Worm (Caenorhabditis elegans) whole organism, L1 larva: Measurements from ENCODE around the gene B0507.7.

Source experiments
- C04F5.9 ChIP-seq: sonication (generic microtip); optimal IDR thresholded peaks from 2 replicates; lab custom pipeline; 2016; ENCODE audit warnings: missing genetic modification characterization, missing compliant biosample characterization
- Y116A8C.19 ChIP-seq: sonication (generic microtip); optimal IDR thresholded peaks from 2 replicates; lab custom pipeline; 2016; ENCODE audit warnings: missing compliant biosample characterization, missing genetic modification characterization, borderline replicate concordance
- aha-1 ChIP-seq: fragments of 150-350 bp; optimal IDR thresholded peaks from 2 replicates; lab custom pipeline; 2014; ENCODE audit warnings: missing biosample characterization, missing genetic modification characterization
- alr-1 ChIP-seq: fragments of 200-800 bp; sonication (Bioruptor generic); optimal IDR thresholded peaks from 2 replicates; lab custom pipeline; 2018; ENCODE audit warnings: borderline replicate concordance, mild to moderate bottlenecking, missing genetic modification characterization, missing compliant biosample characterization
- ama-1 ChIP-seq: fragments of 150-350 bp; optimal IDR thresholded peaks from 2 replicates; lab custom pipeline; 2014
- ceh-63 ChIP-seq: fragments of 200-800 bp; sonication (Bioruptor generic); optimal IDR thresholded peaks from 2 replicates; lab custom pipeline; 2018; ENCODE audit warnings: mild to moderate bottlenecking, missing genetic modification characterization, missing compliant biosample characterization
- ceh-82 ChIP-seq, 3 experiments: fragments of 150-350 bp in 1 of 3; sonication (generic microtip) in 2 of 3; optimal IDR thresholded peaks; 2 replicates each; lab custom pipeline; 2014 to 2017; ENCODE audit warnings: missing biosample characterization in 3 of 3, missing genetic modification characterization in 3 of 3
- ceh-88 ChIP-seq: fragments of 200-800 bp; sonication (Bioruptor generic); IDR thresholded peaks from 2 replicates; pipeline ENCODE4 v1.3.6; 2022; ENCODE audit warnings: missing genetic modification characterization, missing compliant biosample characterization
- ces-1 ChIP-seq: fragments of 150-350 bp; optimal IDR thresholded peaks from 2 replicates; lab custom pipeline; 2014; ENCODE audit warnings: missing biosample characterization, missing genetic modification reagents, missing genetic modification characterization
- dsc-1 ChIP-seq: sonication (generic microtip); optimal IDR thresholded peaks from 2 replicates; lab custom pipeline; 2016; ENCODE audit warnings: mild to moderate bottlenecking, missing genetic modification characterization, missing compliant biosample characterization
- efl-1 ChIP-seq, 4 experiments: fragments of 150-350 bp; optimal IDR thresholded peaks in 3 of 4; peaks in 1 of 4; 1 replicate in 1 of 4; 2 replicates in 3 of 4; lab custom pipeline; 2014; ENCODE audit warnings: missing biosample characterization in 2 of 4, missing genetic modification characterization in 2 of 4, missing genetic modification reagents in 2 of 4
- efl-3 ChIP-seq: fragments of 200-800 bp; sonication (Bioruptor generic); optimal IDR thresholded peaks from 2 replicates; lab custom pipeline; 2018; ENCODE audit warnings: mild to moderate bottlenecking, missing genetic modification characterization, missing compliant biosample characterization
- egl-13 ChIP-seq: sonication (generic microtip); optimal IDR thresholded peaks from 2 replicates; lab custom pipeline; 2016; ENCODE audit warnings: missing genotype, missing genetic modification reagents, missing genetic modification characterization, missing compliant biosample characterization
- elt-3 ChIP-seq, 6 experiments: fragments of 150-350 bp in 1 of 6; sonication (generic microtip); optimal IDR thresholded peaks; 2 replicates each; lab custom pipeline; 2017 to 2018; ENCODE audit warnings: missing biosample characterization in 6 of 6, missing genetic modification characterization in 6 of 6, inconsistent platforms in 1 of 6
- fkh-4 ChIP-seq: sonication (generic microtip); optimal IDR thresholded peaks from 2 replicates; lab custom pipeline; 2016; ENCODE audit warnings: missing compliant biosample characterization, missing genetic modification characterization, borderline replicate concordance
- grh-1 ChIP-seq: fragments of 200-800 bp; sonication (Bioruptor generic); IDR thresholded peaks from 2 replicates; pipeline ENCODE4 v1.3.6; 2022; ENCODE audit warnings: missing genetic modification reagents, missing genetic modification characterization, missing compliant biosample characterization
- hlh-17 ChIP-seq: fragments of 200-800 bp; sonication (Bioruptor generic); optimal IDR thresholded peaks from 2 replicates; lab custom pipeline; 2018; ENCODE audit warnings: missing genetic modification characterization, mild to moderate bottlenecking, missing compliant biosample characterization, moderate library complexity, borderline replicate concordance
- lin-13 ChIP-seq: fragments of 150-350 bp; optimal IDR thresholded peaks from 2 replicates; lab custom pipeline; 2014; ENCODE audit warnings: missing biosample characterization, missing genetic modification reagents, missing genetic modification characterization
- lin-14 ChIP-seq: fragments of 200-800 bp; sonication (Bioruptor generic); optimal IDR thresholded peaks from 2 replicates; lab custom pipeline; 2018; ENCODE audit warnings: mild to moderate bottlenecking, missing genetic modification characterization, moderate library complexity, missing compliant biosample characterization
- lin-35 ChIP-seq, 2 experiments: fragments of 150-350 bp; optimal IDR thresholded peaks; 2 replicates each; lab custom pipeline; 2014; ENCODE audit warnings: missing biosample characterization in 2 of 2, missing genetic modification characterization in 2 of 2, missing genetic modification reagents in 2 of 2
- lin-39 ChIP-seq: fragments of 150-350 bp; optimal IDR thresholded peaks from 2 replicates; lab custom pipeline; 2014; ENCODE audit warnings: missing biosample characterization, missing genetic modification reagents, missing genetic modification characterization
- lsy-2 ChIP-seq, 2 experiments: fragments of 150-350 bp; optimal IDR thresholded peaks; 2 replicates each; lab custom pipeline; 2014; ENCODE audit warnings: missing biosample characterization in 2 of 2, missing genetic modification characterization in 2 of 2
- mdl-1 ChIP-seq, 2 experiments: fragments of 150-350 bp; optimal IDR thresholded peaks; 2 replicates each; lab custom pipeline; 2014 to 2017; ENCODE audit warnings: missing biosample characterization in 2 of 2, missing genetic modification characterization in 2 of 2, inconsistent platforms in 1 of 2
- mef-2 ChIP-seq: fragments of 150-350 bp; optimal IDR thresholded peaks from 2 replicates; lab custom pipeline; 2014; ENCODE audit warnings: missing biosample characterization, missing genetic modification characterization
- mep-1 ChIP-seq: fragments of 150-350 bp; optimal IDR thresholded peaks from 2 replicates; lab custom pipeline; 2014; ENCODE audit warnings: missing biosample characterization, missing genetic modification characterization
- nhr-11 ChIP-seq: fragments of 150-350 bp; optimal IDR thresholded peaks from 2 replicates; lab custom pipeline; 2014; ENCODE audit warnings: missing biosample characterization, missing genetic modification characterization
- nhr-12 ChIP-seq: sonication (generic microtip); optimal IDR thresholded peaks from 2 replicates; lab custom pipeline; 2017; ENCODE audit warnings: missing biosample characterization, missing genetic modification characterization
- nhr-19 ChIP-seq: fragments of 200-800 bp; sonication (Bioruptor generic); conservative IDR thresholded peaks from 2 replicates; pipeline ENCODE4 v1.3.6; 2022; ENCODE audit warnings: missing genetic modification characterization, missing compliant biosample characterization
- nhr-20 ChIP-seq: sonication (generic microtip); optimal IDR thresholded peaks from 2 replicates; lab custom pipeline; 2016; ENCODE audit warnings: mild to moderate bottlenecking, missing genetic modification characterization, missing compliant biosample characterization
- nhr-237 ChIP-seq: fragments of 150-350 bp; optimal IDR thresholded peaks from 2 replicates; lab custom pipeline; 2014; ENCODE audit warnings: missing biosample characterization, missing genetic modification characterization
- nhr-28 ChIP-seq: fragments of 150-350 bp; optimal IDR thresholded peaks from 2 replicates; lab custom pipeline; 2014; ENCODE audit warnings: missing biosample characterization, missing genetic modification characterization
- nhr-47 ChIP-seq: sonication (generic microtip); optimal IDR thresholded peaks from 2 replicates; lab custom pipeline; 2016; ENCODE audit warnings: mild to moderate bottlenecking, missing genetic modification characterization, moderate library complexity, missing compliant biosample characterization
- nhr-71 ChIP-seq: sonication (generic microtip); optimal IDR thresholded peaks from 2 replicates; lab custom pipeline; 2016; ENCODE audit warnings: mild to moderate bottlenecking, missing genetic modification characterization, moderate library complexity, missing compliant biosample characterization
- nhr-77 ChIP-seq: fragments of 150-350 bp; optimal IDR thresholded peaks from 2 replicates; lab custom pipeline; 2014; ENCODE audit warnings: missing biosample characterization, missing genetic modification characterization
- rnt-1 ChIP-seq: sonication (generic microtip); optimal IDR thresholded peaks from 2 replicates; lab custom pipeline; 2016; ENCODE audit warnings: mild to moderate bottlenecking, missing genetic modification characterization, moderate library complexity, missing compliant biosample characterization
- snpc-4 ChIP-seq: fragments of 150-350 bp; optimal IDR thresholded peaks from 2 replicates; lab custom pipeline; 2014; ENCODE audit warnings: missing biosample characterization, missing genetic modification characterization
- snu-23 ChIP-seq: sonication (generic microtip); optimal IDR thresholded peaks from 2 replicates; lab custom pipeline; 2016; ENCODE audit warnings: missing genetic modification characterization, missing compliant biosample characterization
- sptf-1 ChIP-seq: fragments of 150-350 bp; optimal IDR thresholded peaks from 2 replicates; lab custom pipeline; 2014; ENCODE audit warnings: missing biosample characterization, missing genetic modification characterization
- sup-37 ChIP-seq: fragments of 200-800 bp; sonication (Bioruptor generic); optimal IDR thresholded peaks from 2 replicates; lab custom pipeline; 2018; ENCODE audit warnings: mild to moderate bottlenecking, missing genetic modification characterization, missing compliant biosample characterization
- swsn-7 ChIP-seq: sonication (generic microtip); optimal IDR thresholded peaks from 2 replicates; lab custom pipeline; 2016; ENCODE audit warnings: missing genetic modification characterization, missing compliant biosample characterization
- tbx-2 ChIP-seq: sonication (generic microtip); optimal IDR thresholded peaks from 2 replicates; lab custom pipeline; 2016; ENCODE audit warnings: missing genetic modification characterization, missing compliant biosample characterization
- tlp-1 ChIP-seq: fragments of 150-350 bp; optimal IDR thresholded peaks from 2 replicates; lab custom pipeline; 2014; ENCODE audit warnings: missing biosample characterization, missing genetic modification characterization
- unc-30 ChIP-seq: sonication (generic microtip); optimal IDR thresholded peaks from 2 replicates; lab custom pipeline; 2017; ENCODE audit warnings: missing biosample characterization, missing genetic modification characterization
- unc-62 ChIP-seq: fragments of 150-350 bp; optimal IDR thresholded peaks from 2 replicates; lab custom pipeline; 2014; ENCODE audit warnings: missing biosample characterization, missing genetic modification reagents, missing genetic modification characterization
- unc-86 ChIP-seq: sonication (generic microtip); optimal IDR thresholded peaks from 2 replicates; lab custom pipeline; 2016; ENCODE audit warnings: missing genetic modification characterization, missing compliant biosample characterization
- vab-15 ChIP-seq: sonication (generic microtip); optimal IDR thresholded peaks from 2 replicates; lab custom pipeline; 2017; ENCODE audit warnings: missing genotype, mild to moderate bottlenecking, missing genetic modification characterization, missing compliant biosample characterization
- zag-1 ChIP-seq: fragments of 150-350 bp; optimal IDR thresholded peaks from 2 replicates; lab custom pipeline; 2014; ENCODE audit warnings: missing biosample characterization, missing genetic modification characterization
- zip-4 ChIP-seq: fragments of 200-800 bp; sonication (Bioruptor generic); optimal IDR thresholded peaks from 2 replicates; lab custom pipeline; 2018; ENCODE audit warnings: mild to moderate bottlenecking, missing genetic modification characterization, moderate library complexity, missing compliant biosample characterization
- ztf-4 ChIP-seq: fragments of 150-350 bp; optimal IDR thresholded peaks from 2 replicates; lab custom pipeline; 2014; ENCODE audit warnings: missing biosample characterization, missing genetic modification characterization

Gene B0507.7

DNA sequence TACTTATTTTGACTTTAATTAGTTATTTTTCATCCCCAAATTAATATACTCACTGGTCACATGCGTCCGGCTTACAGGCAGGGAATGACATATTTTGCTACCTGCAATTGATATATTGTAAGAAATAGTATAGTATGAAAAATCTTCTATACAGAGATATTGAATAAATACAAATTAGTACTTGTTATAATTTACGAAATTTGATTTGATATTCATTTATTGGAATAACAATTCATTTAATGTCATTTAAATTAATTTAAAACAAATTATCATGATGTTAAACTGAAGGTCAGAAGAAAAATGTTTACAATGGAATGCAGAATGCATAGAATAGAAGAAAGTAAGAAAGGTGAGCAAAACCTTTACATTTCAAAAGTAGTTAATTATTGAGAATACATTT is at the start of gene B0507.7:
B0507.7 (minus strand) TSS at position 101 of the 400 bp plus-strand sequence.
- TF ChIP-seq efl-1 (optimal IDR thresholded peaks at IDR 0.05; lab: Kevin White, UChicago) (peak in 1 of 2 experiments; percentile 39), efl-1 (GFP tag; optimal IDR thresholded peaks at IDR 0.05 in 1 of 2; lab: Kevin White, UChicago) (no peak), egl-13 (no peak)

DNA sequence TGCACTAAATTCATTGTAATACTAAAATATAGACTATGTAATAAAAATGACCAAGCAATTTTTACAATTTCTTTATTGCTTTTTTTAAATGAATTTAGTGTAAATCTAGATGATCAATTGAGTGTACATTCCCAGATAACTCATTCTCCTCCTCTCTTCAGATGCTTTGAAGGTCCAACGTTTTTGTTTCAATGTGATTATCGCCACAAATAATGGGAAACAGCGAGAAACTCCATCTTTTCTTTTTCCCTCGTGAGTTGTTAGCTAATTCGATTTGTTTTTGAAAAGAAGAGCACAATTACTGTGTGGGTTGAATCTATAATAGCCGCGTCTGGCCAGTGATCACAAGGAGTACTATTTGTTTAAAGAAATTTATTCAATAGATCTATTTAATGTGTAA is 46.5 kb upstream of the B0507.7 start:
- no peak for TF ChIP-seq nhr-237 (tag; lab: Kevin White, UChicago)
- no peak for TF ChIP-seq rnt-1 (tag; lab: Kevin White, UChicago)
- no peak for TF ChIP-seq swsn-7
- TF ChIP-seq Y116A8C.19, result no peak
- TF ChIP-seq snpc-4 (tag; lab: Kevin White, UChicago), result no peak
- no peak for TF ChIP-seq aha-1
- no peak for TF ChIP-seq ama-1 (lab: Kevin White, UChicago)
- no peak for TF ChIP-seq unc-86
- no peak for TF ChIP-seq egl-13
- TF ChIP-seq unc-62, result no peak
- TF ChIP-seq grh-1 (GFP tag; lab: Robert Waterston, UW), result no peak
- peak; percentile 80 for TF ChIP-seq tbx-2 (tag; lab: Kevin White, UChicago)
- TF ChIP-seq ces-1 (GFP tag; lab: Kevin White, UChicago), result peak; percentile 81
- TF ChIP-seq ceh-63 (GFP tag; lab: Kevin White, UChicago), result no peak
- TF ChIP-seq ceh-88 (GFP tag; lab: Robert Waterston, UW), result no peak
- peak; percentile 40 for TF ChIP-seq nhr-71 (tag; lab: Kevin White, UChicago)
- TF ChIP-seq lin-14, result peak; percentile 78
- TF ChIP-seq sup-37, result no peak
- TF ChIP-seq mdl-1 (tag; optimal IDR thresholded peaks at IDR 0.05; lab: Kevin White, UChicago), result no peak
- no peak for TF ChIP-seq lin-35 (GFP tag; optimal IDR thresholded peaks at IDR 0.05; lab: Kevin White, UChicago)
- TF ChIP-seq, all 84 proteins: peak for 4

ce11 chrV:8802252-8802651 is 43.7 kb upstream of the B0507.7 start:
- TF ChIP-seq nhr-77 (tag; lab: Kevin White, UChicago), result no peak
- no peak for TF ChIP-seq nhr-28
- no peak for TF ChIP-seq nhr-47
- TF ChIP-seq swsn-7, result peak; percentile 8
- no peak for TF ChIP-seq fkh-4 (tag; lab: Kevin White, UChicago)
- no peak for TF ChIP-seq unc-30 (tag; lab: Kevin White, UChicago)
- no peak for TF ChIP-seq elt-3 (tag; optimal IDR thresholded peaks at IDR 0.05; lab: Kevin White, UChicago)
- no peak for TF ChIP-seq ztf-4 (tag; lab: Kevin White, UChicago)
- no peak for TF ChIP-seq C04F5.9 (tag; lab: Kevin White, UChicago)
- no peak for TF ChIP-seq sptf-1 (tag; lab: Kevin White, UChicago)
- no peak for TF ChIP-seq alr-1 (tag; lab: Kevin White, UChicago)
- peak; percentile 47 for TF ChIP-seq nhr-19
- TF ChIP-seq mdl-1 (tag; optimal IDR thresholded peaks at IDR 0.05; lab: Kevin White, UChicago), result no peak
- peak; percentile 27 for TF ChIP-seq snu-23
- peak; percentile 89 for TF ChIP-seq lin-14
- TF ChIP-seq nhr-20 (tag; lab: Kevin White, UChicago), result peak; percentile 47
- TF ChIP-seq rnt-1 (tag; lab: Kevin White, UChicago), result peak; percentile 56
- peak in 1 of 2 experiments; percentile 3 for TF ChIP-seq efl-1 (optimal IDR thresholded peaks at IDR 0.05; lab: Kevin White, UChicago)
- no peak for TF ChIP-seq efl-1 (GFP tag; optimal IDR thresholded peaks at IDR 0.05 in 1 of 2; lab: Kevin White, UChicago)
- TF ChIP-seq efl-3 (GFP tag; lab: Kevin White, UChicago), result no peak
- no peak for TF ChIP-seq grh-1 (GFP tag; lab: Robert Waterston, UW)
- TF ChIP-seq aha-1, result no peak
- TF ChIP-seq mef-2 (tag; lab: Kevin White, UChicago), result no peak
- TF ChIP-seq zag-1 (tag; lab: Kevin White, UChicago), result no peak
- no peak for TF ChIP-seq tlp-1 (tag; lab: Kevin White, UChicago)
- TF ChIP-seq lin-39 (tag; lab: Kevin White, UChicago), result peak; percentile 25
- no peak for TF ChIP-seq hlh-17 (GFP tag; lab: Kevin White, UChicago)
- TF ChIP-seq vab-15 (tag; lab: Kevin White, UChicago), result no peak
- TF ChIP-seq dsc-1 (tag; lab: Kevin White, UChicago), result no peak
- TF ChIP-seq nhr-11 (tag; lab: Kevin White, UChicago), result peak; percentile 5
- no peak for TF ChIP-seq nhr-12 (tag; lab: Kevin White, UChicago)
- peak; percentile 66 for TF ChIP-seq nhr-71 (tag; lab: Kevin White, UChicago)
- TF ChIP-seq ceh-82 (tag; optimal IDR thresholded peaks at IDR 0.05; lab: Kevin White, UChicago), result no peak
- no peak for TF ChIP-seq lin-13 (GFP tag; lab: Kevin White, UChicago)
- peak in 1 of 2 experiments; percentile 8 for TF ChIP-seq lsy-2 (tag; optimal IDR thresholded peaks at IDR 0.05; lab: Kevin White, UChicago)
- no peak for TF ChIP-seq mep-1 (tag; lab: Kevin White, UChicago)
- no peak for TF ChIP-seq zip-4
